Fruit fly (Drosophila melanogaster) whole organism, embryonic: Measurements from ENCODE around the gene CG33268.

Experiments used
- Aef1 ChIP-seq: fragments of 200-800 bp; sonication (Bioruptor generic); IDR thresholded peaks from 3 replicates; pipeline ENCODE4 v1.3.6; 2022; ENCODE audit warnings: missing biosample characterization, missing genetic modification characterization
- Atf3 ChIP-seq: fragments of 200-800 bp; sonication (Bioruptor generic); optimal IDR thresholded peaks from 3 replicates; lab custom pipeline; 2016; ENCODE audit warnings: missing biosample characterization, missing genetic modification characterization
- Awh ChIP-seq: fragments of 200-800 bp; sonication (Bioruptor generic); IDR thresholded peaks from 2 replicates; pipeline ENCODE4, ENCODE4 v1.3.6; 2022; ENCODE audit warnings: missing biosample characterization, missing genetic modification characterization
- CG10462 ChIP-seq: fragments of 200-800 bp; sonication (Bioruptor generic); optimal IDR thresholded peaks from 2 replicates; lab custom pipeline; 2016; ENCODE audit warnings: missing biosample characterization, missing genetic modification characterization
- CG11093 ChIP-seq: fragments of 200-800 bp; sonication (Bioruptor generic); IDR thresholded peaks from 3 replicates; pipeline ENCODE4 v1.3.6; 2022; ENCODE audit warnings: missing biosample characterization, missing genetic modification characterization
- CG11696 ChIP-seq: fragments of 200-800 bp; sonication (Bioruptor generic); IDR thresholded peaks from 2 replicates; pipeline ENCODE4 v1.3.6; 2022; ENCODE audit warnings: missing biosample characterization, missing genetic modification characterization
- CG12391 ChIP-seq: fragments of 200-800 bp; sonication (Bioruptor generic); optimal IDR thresholded peaks from 3 replicates; lab custom pipeline; 2018; ENCODE audit warnings: missing biosample characterization, mild to moderate bottlenecking, missing genetic modification characterization, moderate library complexity
- CG13424 ChIP-seq: fragments of 200-800 bp; sonication (Bioruptor generic); optimal IDR thresholded peaks from 2 replicates; lab custom pipeline; 2019; ENCODE audit warnings: missing biosample characterization, mild to moderate bottlenecking, missing genetic modification characterization, moderate library complexity
- CG14014 ChIP-seq: fragments of 200-800 bp; sonication (Bioruptor generic); IDR thresholded peaks from 2 replicates; pipeline ENCODE4 v1.3.6; 2022; ENCODE audit warnings: missing biosample characterization, missing genetic modification characterization
- CG14965 ChIP-seq: fragments of 200-800 bp; sonication (Bioruptor generic); optimal IDR thresholded peaks from 2 replicates; lab custom pipeline; 2016; ENCODE audit warnings: missing biosample characterization, missing genetic modification characterization, borderline replicate concordance
- CG1603 ChIP-seq: fragments of 200-800 bp; sonication (Bioruptor generic); optimal IDR thresholded peaks from 2 replicates; lab custom pipeline; 2019; ENCODE audit warnings: missing biosample characterization, mild to moderate bottlenecking, missing genetic modification characterization, moderate library complexity
- CG18476 ChIP-seq: fragments of 200-800 bp; sonication (Bioruptor generic); optimal IDR thresholded peaks from 2 replicates; lab custom pipeline; 2016; ENCODE audit warnings: missing biosample characterization, mild to moderate bottlenecking, missing genetic modification characterization
- CG30403 ChIP-seq: fragments of 200-800 bp; sonication (Bioruptor generic); optimal IDR thresholded peaks from 3 replicates; lab custom pipeline; 2016; ENCODE audit warnings: missing biosample characterization, missing genetic modification characterization
- CG3726 ChIP-seq: fragments of 200-800 bp; sonication (Bioruptor generic); IDR thresholded peaks from 3 replicates; pipeline ENCODE4, ENCODE4 v1.3.6; 2022; ENCODE audit warnings: missing biosample characterization, missing genetic modification characterization
- CG6683 ChIP-seq: fragments of 200-800 bp; sonication (Bioruptor generic); optimal IDR thresholded peaks from 2 replicates; lab custom pipeline; 2017; ENCODE audit warnings: missing biosample characterization, mild to moderate bottlenecking, missing genetic modification characterization, missing genetic modification reagents
- CG6854 ChIP-seq: fragments of 200-800 bp; sonication (Bioruptor generic); optimal IDR thresholded peaks from 3 replicates; lab custom pipeline; 2017; ENCODE audit warnings: missing biosample characterization, mild to moderate bottlenecking, missing genetic modification characterization
- CG7963 ChIP-seq: fragments of 200-800 bp; sonication (Bioruptor generic); IDR thresholded peaks from 3 replicates; pipeline ENCODE4 v1.3.6; 2022; ENCODE audit warnings: missing biosample characterization, missing genetic modification characterization; ENCODE audit not compliant: partially characterized antibody
- CG7987 ChIP-seq: fragments of 200-800 bp; sonication (Bioruptor generic); optimal IDR thresholded peaks from 2 replicates; lab custom pipeline; 2018; ENCODE audit warnings: missing biosample characterization, mild to moderate bottlenecking, missing genetic modification characterization, moderate library complexity
- CG8765 ChIP-seq: fragments of 200-800 bp; sonication (Bioruptor generic); IDR thresholded peaks from 2 replicates; pipeline ENCODE4 v1.3.6; 2022; ENCODE audit warnings: missing biosample characterization, missing genetic modification characterization
- CG8944 ChIP-seq: fragments of 200-800 bp; sonication (Bioruptor generic); optimal IDR thresholded peaks from 3 replicates; lab custom pipeline; 2016; ENCODE audit warnings: missing biosample characterization, missing genetic modification characterization
- D ChIP-seq, 2 experiments: fragments of 200-800 bp in 1 of 2; fragments of >200 bp in 1 of 2; sonication (Bioruptor generic) in 1 of 2; optimal IDR thresholded peaks; 2 replicates in 1 of 2; 3 replicates in 1 of 2; lab custom pipeline; 2017; ENCODE audit warnings: mild to moderate bottlenecking in 1 of 2, missing biosample characterization in 1 of 2, missing genetic modification characterization in 1 of 2, missing genetic modification reagents in 1 of 2
- D19A ChIP-seq: fragments of 200-800 bp; optimal IDR thresholded peaks from 3 replicates; lab custom pipeline; 2019; ENCODE audit warnings: missing biosample characterization, mild to moderate bottlenecking, missing genetic modification characterization, moderate library complexity
- D19B ChIP-seq: fragments of 200-800 bp; sonication (Bioruptor generic); optimal IDR thresholded peaks from 2 replicates; lab custom pipeline; 2017; ENCODE audit warnings: missing biosample characterization, mild to moderate bottlenecking, missing genetic modification characterization
- Dbx ChIP-seq: fragments of 200-800 bp; sonication (Bioruptor generic); IDR thresholded peaks from 3 replicates; pipeline ENCODE4 v1.3.6; 2022; ENCODE audit warnings: missing biosample characterization, missing genetic modification characterization
- H15 ChIP-seq: fragments of 200-800 bp; sonication (Bioruptor generic); IDR thresholded peaks from 3 replicates; pipeline ENCODE4 v1.3.6; 2022; ENCODE audit warnings: missing biosample characterization, missing genetic modification characterization
- Hmr ChIP-seq: fragments of 200-800 bp; sonication (Bioruptor generic); optimal IDR thresholded peaks from 3 replicates; lab custom pipeline; 2017; ENCODE audit warnings: mild to moderate bottlenecking, missing biosample characterization, missing genetic modification reagents, missing genetic modification characterization
- Lhr ChIP-seq: fragments of 200-800 bp; sonication (Bioruptor generic); optimal IDR thresholded peaks from 3 replicates; lab custom pipeline; 2017; ENCODE audit warnings: mild to moderate bottlenecking, missing biosample characterization, missing genetic modification reagents, missing genetic modification characterization
- Mrtf ChIP-seq: fragments of 200-800 bp; sonication (Bioruptor generic); IDR thresholded peaks from 3 replicates; pipeline ENCODE4 v1.3.6; 2022; ENCODE audit warnings: missing biosample characterization, missing genetic modification characterization
- NC2α ChIP-seq: fragments of 200-800 bp; sonication (Bioruptor generic); optimal IDR thresholded peaks from 2 replicates; lab custom pipeline; 2016; ENCODE audit warnings: missing biosample characterization, missing genetic modification characterization
- Sry-δ ChIP-seq: fragments of 200-800 bp; sonication (Bioruptor generic); optimal IDR thresholded peaks from 2 replicates; lab custom pipeline; 2016; ENCODE audit warnings: missing biosample characterization, missing genetic modification characterization
- al ChIP-seq: fragments of 200-800 bp; sonication (Bioruptor generic); IDR thresholded peaks from 2 replicates; pipeline ENCODE4 v1.3.6; 2022; ENCODE audit warnings: missing biosample characterization, missing genetic modification characterization
- ap ChIP-seq: fragments of 200-800 bp; sonication (Bioruptor generic); IDR thresholded peaks from 2 replicates; pipeline ENCODE4 v1.3.6; 2022; ENCODE audit warnings: missing biosample characterization, missing genetic modification characterization
- dmrt99B ChIP-seq: fragments of 200-800 bp; sonication (Bioruptor generic); optimal IDR thresholded peaks from 2 replicates; lab custom pipeline; 2018; ENCODE audit warnings: missing biosample characterization, mild to moderate bottlenecking, missing genetic modification characterization, moderate library complexity
- fd3F ChIP-seq: fragments of 200-800 bp; sonication (Bioruptor generic); optimal IDR thresholded peaks from 2 replicates; lab custom pipeline; 2018; ENCODE audit warnings: missing biosample characterization, mild to moderate bottlenecking, missing genetic modification characterization, moderate library complexity
- gem ChIP-seq: fragments of 200-800 bp; sonication (Bioruptor generic); optimal IDR thresholded peaks from 2 replicates; lab custom pipeline; 2019; ENCODE audit warnings: missing biosample characterization, mild to moderate bottlenecking, missing genetic modification characterization, moderate library complexity
- kni ChIP-seq: fragments of 200-800 bp; sonication (Bioruptor generic); optimal IDR thresholded peaks from 3 replicates; lab custom pipeline; 2017; ENCODE audit warnings: mild to moderate bottlenecking, missing biosample characterization, missing genetic modification reagents, missing genetic modification characterization
- lilli ChIP-seq: fragments of 200-800 bp; sonication (Bioruptor generic); optimal IDR thresholded peaks from 3 replicates; lab custom pipeline; 2016; ENCODE audit warnings: missing biosample characterization, missing genetic modification characterization
- lmd ChIP-seq: fragments of 200-800 bp; sonication (Bioruptor generic); IDR thresholded peaks from 2 replicates; pipeline ENCODE4 v1.3.6; 2022; ENCODE audit warnings: missing biosample characterization, missing genetic modification characterization
- mam ChIP-seq: fragments of 200-800 bp; sonication (Bioruptor generic); optimal IDR thresholded peaks from 3 replicates; lab custom pipeline; 2016; ENCODE audit warnings: missing biosample characterization, missing genetic modification characterization
- nom ChIP-seq: fragments of 200-800 bp; sonication (Bioruptor generic); optimal IDR thresholded peaks from 2 replicates; lab custom pipeline; 2017; ENCODE audit warnings: missing biosample characterization, missing genetic modification characterization, mild to moderate bottlenecking, moderate library complexity, missing genetic modification reagents
- pros ChIP-seq: fragments of 200-800 bp; sonication (Bioruptor generic); optimal IDR thresholded peaks from 3 replicates; lab custom pipeline; 2019; ENCODE audit warnings: missing biosample characterization, mild to moderate bottlenecking, missing genetic modification characterization, moderate library complexity
- row ChIP-seq: fragments of 200-800 bp; sonication (Bioruptor generic); IDR thresholded peaks from 3 replicates; pipeline ENCODE4 v1.3.6; 2022; ENCODE audit warnings: missing biosample characterization, missing genetic modification characterization
- sc ChIP-seq, 3 experiments: fragments of >200 bp in 2 of 3; fragments of 200-800 bp in 1 of 3; sonication (Bioruptor generic) in 1 of 3; optimal IDR thresholded peaks; 2 replicates in 2 of 3; 3 replicates in 1 of 3; lab custom pipeline; 2017; ENCODE audit warnings: mild to moderate bottlenecking in 1 of 3, missing biosample characterization in 1 of 3, missing genetic modification characterization in 1 of 3, missing genetic modification reagents in 1 of 3
- schlank ChIP-seq: fragments of 200-800 bp; sonication (Bioruptor generic); optimal IDR thresholded peaks from 2 replicates; lab custom pipeline; 2018; ENCODE audit warnings: missing biosample characterization, mild to moderate bottlenecking, missing genetic modification characterization
- seq ChIP-seq: fragments of 200-800 bp; sonication (Bioruptor generic); IDR thresholded peaks from 2 replicates; pipeline ENCODE4 v1.3.6; 2022; ENCODE audit warnings: missing biosample characterization, missing genetic modification characterization
- vnd ChIP-seq: fragments of 200-800 bp; sonication (Bioruptor generic); IDR thresholded peaks from 3 replicates; pipeline ENCODE4 v1.3.6; 2022; ENCODE audit warnings: missing biosample characterization, missing genetic modification characterization; ENCODE audit not compliant: partially characterized antibody
- wdn ChIP-seq: fragments of 200-800 bp; sonication (Bioruptor generic); IDR thresholded peaks from 2 replicates; pipeline ENCODE4 v1.3.6; 2022; ENCODE audit warnings: missing biosample characterization, missing genetic modification characterization

Gene CG33268

dm6 chr3L:11556637-11557036, 34.4 kb downstream of the CG33268 start (continued):
- no peak for TF ChIP-seq NC2α (GFP tag; lab: Kevin White, UChicago)
- TF ChIP-seq fd3F (GFP tag; lab: Kevin White, UChicago): peak; percentile 31
- TF ChIP-seq CG11696 (GFP tag; lab: Robert Waterston, UW): peak; percentile 71; the same call in 1 of the 2 replicates
- peak; percentile 15; the same call in 1 of the 3 replicates for TF ChIP-seq row (GFP tag; lab: Robert Waterston, UW)
- TF ChIP-seq Mrtf: no peak
- TF ChIP-seq D19B: peak; percentile 7
- TF ChIP-seq CG13424 (tag; lab: Kevin White, UChicago): no peak
- no peak for TF ChIP-seq seq
- peak; percentile 67 for TF ChIP-seq gem (tag; lab: Kevin White, UChicago)
- TF ChIP-seq schlank (tag; lab: Kevin White, UChicago): no peak
- TF ChIP-seq mam: peak; percentile 36
- TF ChIP-seq vnd (GFP tag; lab: Robert Waterston, UW): no peak
- no peak for TF ChIP-seq CG14965
- peak; percentile 24 for TF ChIP-seq lilli (GFP tag; lab: Kevin White, UChicago)
- TF ChIP-seq Dbx (GFP tag; lab: Robert Waterston, UW): peak; percentile 49; the same call in 1 of the 3 replicates
- no peak for TF ChIP-seq wdn (GFP tag; lab: Robert Waterston, UW)
- no peak for TF ChIP-seq Lhr (GFP tag; lab: Kevin White, UChicago)
- no peak for TF ChIP-seq CG6683 (GFP tag; lab: Kevin White, UChicago)
- no peak for TF ChIP-seq CG1603 (tag; lab: Kevin White, UChicago)
- TF ChIP-seq al (GFP tag; lab: Robert Waterston, UW): 0 out of 2 replicates have a peak, but pooled peaks have one; percentile 3
- no peak for TF ChIP-seq Awh
- peak; percentile 37 for TF ChIP-seq dmrt99B
- TF ChIP-seq nom (GFP tag; lab: Kevin White, UChicago): no peak
- TF ChIP-seq CG30403 (GFP tag; lab: Kevin White, UChicago): peak; percentile 36
- TF ChIP-seq CG12391 (tag; lab: Kevin White, UChicago): peak; percentile 21
- no peak for TF ChIP-seq sc (optimal IDR thresholded peaks at IDR 0.05; lab: Kevin White, UChicago)
- no peak for TF ChIP-seq sc (GFP tag; optimal IDR thresholded peaks at IDR 0.05; lab: Kevin White, UChicago)

dm6 chr3L:11555662-11556460, 35.2 kb downstream of the CG33268 start:
- TF ChIP-seq CG14965 (no peak), D (optimal IDR thresholded peaks at IDR 0.05; lab: Kevin White, UChicago) (no peak), D (GFP tag; optimal IDR thresholded peaks at IDR 0.05; lab: Kevin White, UChicago) (peak; percentile 71), H15 (GFP tag; lab: Robert Waterston, UW) (0 out of 3 replicates have a peak, but pooled peaks have one; percentile 33), CG7987 (GFP tag; lab: Kevin White, UChicago) (peak; percentile 7), CG7963 (GFP tag; lab: Robert Waterston, UW) (0 out of 3 replicates have a peak, but pooled peaks have one; percentile 7), CG3726 (GFP tag; lab: Robert Waterston, UW) (no peak; the same call in 2 of the 3 replicates), CG10462 (GFP tag; lab: Kevin White, UChicago) (peak; percentile 52), Hmr (GFP tag; lab: Kevin White, UChicago) (peak; percentile 72), CG11093 (0 out of 3 replicates have a peak, but pooled peaks have one; percentile 40), CG14014 (GFP tag; lab: Robert Waterston, UW) (peak; percentile 30; the same call in 1 of the 2 replicates), kni (GFP tag; lab: Kevin White, UChicago) (peak; percentile 11), CG8944 (GFP tag; lab: Kevin White, UChicago) (peak; percentile 16), CG18476 (peak; percentile 45), Aef1 (GFP tag; lab: Robert Waterston, UW) (0 out of 3 replicates have a peak, but pooled peaks have one; percentile 36), CG6854 (GFP tag; lab: Kevin White, UChicago) (peak; percentile 49), CG8765 (GFP tag; lab: Robert Waterston, UW) (no peak), D19A (tag; lab: Kevin White, UChicago) (peak; percentile 78), lmd (peak; percentile 66), Atf3 (GFP tag; lab: Kevin White, UChicago) (peak; percentile 49), Sry-δ (peak; percentile 18), pros (GFP tag; lab: Kevin White, UChicago) (no peak), ap (GFP tag; lab: Robert Waterston, UW) (peak; percentile 15; the same call in 1 of the 2 replicates)
